Worm (Caenorhabditis elegans): ENCODE results near the gene R10E4.3.
A peak's percentile ranks its signal among the peaks of the same experiment; 100 is the strongest.

The R10E4.3 gene

DNA sequence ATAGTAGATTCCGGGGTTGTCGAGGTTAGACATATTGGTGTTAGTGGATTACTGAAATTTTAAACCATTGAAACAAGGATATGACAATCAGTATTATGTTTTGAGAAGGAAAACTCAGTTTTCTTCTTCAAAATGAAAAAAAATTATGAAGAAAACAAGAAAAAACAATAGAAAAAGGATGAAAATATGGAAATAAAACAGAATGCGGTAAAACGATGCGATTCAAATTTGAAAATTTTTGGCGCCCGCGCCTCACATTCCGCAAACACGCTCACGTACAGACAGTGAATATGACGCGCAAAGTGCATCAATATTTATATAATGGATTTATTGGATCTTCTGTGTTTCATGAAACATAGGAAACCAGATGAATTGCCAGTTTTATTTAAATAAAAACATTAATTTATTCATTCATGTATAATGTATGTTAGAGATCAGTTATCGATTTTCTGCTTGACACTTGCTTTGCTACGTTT is 4.0 kb upstream of the R10E4.3 start, which contains the start of gene mcm-5 (continued):
- no peak for TF ChIP-seq skn-1 (tag; optimal IDR thresholded peaks at IDR 0.05)
- no peak for TF ChIP-seq lsy-12 (tag; optimal IDR thresholded peaks at IDR 0.05)
- no peak for TF ChIP-seq nhr-43 (tag; optimal IDR thresholded peaks at IDR 0.05; ENCODE audit: poor library complexity, severe bottlenecking)

DNA sequence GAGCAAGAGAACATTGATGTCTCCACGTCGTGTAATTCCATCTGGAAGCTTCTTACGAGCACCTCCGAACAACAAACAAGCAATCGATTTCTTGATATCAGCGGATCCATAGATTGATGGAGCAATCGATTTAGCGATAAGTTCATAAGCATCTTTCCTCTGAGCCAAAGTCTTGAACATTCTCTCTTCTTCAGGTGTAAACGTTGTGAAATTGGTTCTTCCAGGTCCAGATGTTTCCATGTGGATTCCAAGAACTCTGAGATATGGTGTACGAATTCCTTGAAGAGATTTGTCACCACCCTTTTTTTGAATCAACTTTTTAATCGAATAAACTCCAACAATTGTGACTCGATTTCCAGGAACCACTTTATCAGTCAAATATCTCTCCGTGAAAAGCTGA is 2.7 kb upstream of the R10E4.3 start:
- TF ChIP-seq elt-2 (tag; optimal IDR thresholded peaks at IDR 0.05) = no peak
- no peak for TF ChIP-seq fkh-10 (GFP tag; optimal IDR thresholded peaks at IDR 0.05)
- no peak for TF ChIP-seq ama-1 (optimal IDR thresholded peaks at IDR 0.05)
- TF ChIP-seq R02D3.7 (tag; optimal IDR thresholded peaks at IDR 0.05) = no peak
- TF ChIP-seq mml-1 (tag; optimal IDR thresholded peaks at IDR 0.05) = no peak
- TF ChIP-seq nhr-11 (tag; optimal IDR thresholded peaks at IDR 0.05) = no peak
- TF ChIP-seq nhr-77 (tag; optimal IDR thresholded peaks at IDR 0.05) = no peak
- TF ChIP-seq snpc-4 (tag; optimal IDR thresholded peaks at IDR 0.05) = no peak
- TF ChIP-seq lin-15B (tag; optimal IDR thresholded peaks at IDR 0.05) = no peak
- TF ChIP-seq elt-1 (tag; optimal IDR thresholded peaks at IDR 0.05) = no peak
- no peak for TF ChIP-seq skn-1 (tag; optimal IDR thresholded peaks at IDR 0.05)
- no peak for TF ChIP-seq tbx-2 (tag; optimal IDR thresholded peaks at IDR 0.05)
- TF ChIP-seq ceh-82 (tag; optimal IDR thresholded peaks at IDR 0.05) = no peak
- TF ChIP-seq nhr-23 (tag; optimal IDR thresholded peaks at IDR 0.05) = no peak
- TF ChIP-seq elt-3 (tag; optimal IDR thresholded peaks at IDR 0.05) = no peak
- TF ChIP-seq nhr-43 (tag; optimal IDR thresholded peaks at IDR 0.05; ENCODE audit: poor library complexity, severe bottlenecking) = no peak

DNA sequence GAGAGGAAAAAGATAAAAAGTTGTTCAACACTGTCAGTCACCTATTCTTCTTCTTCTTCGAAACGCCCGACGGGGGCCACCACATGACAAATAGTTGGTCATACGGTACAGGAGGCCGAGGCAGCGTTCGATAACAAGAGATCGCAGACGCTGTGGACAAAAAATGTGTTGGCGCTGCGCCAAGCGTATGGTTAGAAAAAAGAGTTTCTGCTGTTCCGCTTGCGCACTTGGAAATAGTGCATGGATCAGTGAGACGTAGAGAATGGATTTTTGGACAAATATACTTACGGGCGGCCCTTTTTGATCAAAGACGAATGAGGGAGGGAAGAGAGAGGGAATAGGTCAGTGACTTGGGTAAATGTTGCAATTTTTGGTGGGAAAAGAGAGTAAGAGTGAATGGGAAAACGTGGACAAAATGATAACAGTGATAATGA is 2.5 kb downstream of the R10E4.3 start:
- peak; percentile 70 for TF ChIP-seq mdl-1 (tag; optimal IDR thresholded peaks at IDR 0.05)
- TF ChIP-seq elt-3 (tag; optimal IDR thresholded peaks at IDR 0.05) = peak in 1 of 3 experiments; percentile 27
- peak; percentile 40 for TF ChIP-seq lin-15B (tag; optimal IDR thresholded peaks at IDR 0.05)
- TF ChIP-seq R02D3.7 (tag; optimal IDR thresholded peaks at IDR 0.05) = peak; percentile 11
- peak; percentile 94 for TF ChIP-seq nhr-43 (tag; optimal IDR thresholded peaks at IDR 0.05; ENCODE audit: poor library complexity, severe bottlenecking)
- peak; percentile 99 for TF ChIP-seq pha-4 (tag; optimal IDR thresholded peaks at IDR 0.05)
- TF ChIP-seq snpc-4 (tag; optimal IDR thresholded peaks at IDR 0.05) = peak; percentile 43
- TF ChIP-seq nhr-25 (tag; optimal IDR thresholded peaks at IDR 0.05) = peak; percentile 95
- TF ChIP-seq ZK546.5 (tag; optimal IDR thresholded peaks at IDR 0.05) = no peak
- TF ChIP-seq nhr-23 (tag; optimal IDR thresholded peaks at IDR 0.05) = peak; percentile 93
- TF ChIP-seq skn-1 (tag; optimal IDR thresholded peaks at IDR 0.05) = no peak
- TF ChIP-seq nfya-1 (tag; optimal IDR thresholded peaks at IDR 0.05; ENCODE audit: insufficient read depth) = peak; percentile 73
- TF ChIP-seq ceh-82 (tag; optimal IDR thresholded peaks at IDR 0.05) = no peak
- peak; percentile 60 for TF ChIP-seq ceh-28 (tag; optimal IDR thresholded peaks at IDR 0.05)
- TF ChIP-seq tbx-2 (tag; optimal IDR thresholded peaks at IDR 0.05) = peak; percentile 49
- TF ChIP-seq jun-1 (tag; optimal IDR thresholded peaks at IDR 0.05) = peak; percentile 84
- TF ChIP-seq nhr-237 (tag; optimal IDR thresholded peaks at IDR 0.05) = no peak
- peak; percentile 16 for TF ChIP-seq fos-1 (tag; optimal IDR thresholded peaks at IDR 0.05)
- TF ChIP-seq sea-2 (GFP tag; optimal IDR thresholded peaks at IDR 0.05) = no peak
- TF ChIP-seq eor-1 (tag; optimal IDR thresholded peaks at IDR 0.05) = no peak
- no peak for TF ChIP-seq ceh-9 (tag; optimal IDR thresholded peaks at IDR 0.05)
- TF ChIP-seq nhr-76 (tag; optimal IDR thresholded peaks at IDR 0.05) = no peak
- peak; percentile 77 for TF ChIP-seq elt-2 (tag; optimal IDR thresholded peaks at IDR 0.05)
- TF ChIP-seq lsy-12 (tag; optimal IDR thresholded peaks at IDR 0.05) = peak; percentile 76
- peak; percentile 57 for TF ChIP-seq egl-27 (tag; optimal IDR thresholded peaks at IDR 0.05)
- TF ChIP-seq lin-39 (tag; optimal IDR thresholded peaks at IDR 0.05) = peak; percentile 4
- TF ChIP-seq elt-1 (tag; optimal IDR thresholded peaks at IDR 0.05) = peak; percentile 28
- no peak for TF ChIP-seq aly-2 (tag; optimal IDR thresholded peaks at IDR 0.05)
- TF ChIP-seq hmg-11 (tag; optimal IDR thresholded peaks at IDR 0.05) = peak; percentile 69
- peak; percentile 30 for TF ChIP-seq pqm-1 (tag; optimal IDR thresholded peaks at IDR 0.05)

DNA sequence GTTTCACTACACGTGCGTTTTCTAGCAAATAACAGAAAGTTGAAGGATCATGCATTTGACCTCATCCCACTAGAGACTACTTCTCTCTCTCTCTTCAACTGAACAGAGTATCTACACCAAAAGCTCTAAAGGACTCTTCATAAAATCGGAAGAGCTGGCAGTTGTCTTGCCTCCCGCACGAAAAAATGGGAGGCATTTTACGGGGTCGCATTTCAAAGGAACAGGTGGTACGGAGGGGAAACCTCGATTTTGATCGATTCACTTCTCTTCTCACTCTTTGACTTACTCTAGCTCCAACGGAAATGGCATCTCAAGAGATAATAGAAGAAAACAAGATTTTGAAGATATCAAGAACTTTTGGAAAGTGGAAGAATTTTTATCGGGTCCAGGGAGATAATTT is 4.1 kb downstream of the R10E4.3 start:
- TF ChIP-seq lin-39 (tag; optimal IDR thresholded peaks at IDR 0.05) = peak; percentile 4
- peak; percentile 15 for TF ChIP-seq nfya-1 (tag; optimal IDR thresholded peaks at IDR 0.05; ENCODE audit: insufficient read depth)
- peak; percentile 65 for TF ChIP-seq nhr-11 (tag; optimal IDR thresholded peaks at IDR 0.05)
- no peak for TF ChIP-seq lsy-12 (tag; optimal IDR thresholded peaks at IDR 0.05)
- TF ChIP-seq pha-4 (tag; optimal IDR thresholded peaks at IDR 0.05) = no peak
- TF ChIP-seq egl-5 (tag; optimal IDR thresholded peaks at IDR 0.05) = peak; percentile 45
- TF ChIP-seq ceh-28 (tag; optimal IDR thresholded peaks at IDR 0.05) = peak; percentile 32

Data from whole organism, L3 larva.